Worm (Caenorhabditis elegans): ENCODE data around the gene ZK262.8.
A peak's percentile ranks its signal among the peaks of the same experiment; 100 is the strongest.
"Not testable (repeated sequence)": the region's sequence is repeated elsewhere in the genome, so short reads cannot be mapped to it uniquely, and the experiment has no call there.

The ZK262.8 gene

ce11 chrV:18426280-18426679 lies 11.9 kb upstream of the ZK262.8 start, which contains the start of gene srw-83:
srw-83 (plus strand) TSS chrV:18426580.
- TF ChIP-seq mcd-1 (GFP tag; IDR thresholded peaks at IDR 0.05) (no peak), lin-54 (GFP tag; optimal IDR thresholded peaks at IDR 0.05) (no peak), F49E8.2 (tag; optimal IDR thresholded peaks at IDR 0.05; ENCODE audit: insufficient read depth) (no peak)

- TF ChIP-seq ztf-25 (GFP tag; IDR thresholded peaks at IDR 0.05) (no peak), ztf-3 (GFP tag; optimal IDR thresholded peaks at IDR 0.05) (no peak), egrh-3 (GFP tag; IDR thresholded peaks at IDR 0.05) (peak; percentile 81), ama-1 (optimal IDR thresholded peaks at IDR 0.05) (no peak), ama-1 (GFP tag; optimal IDR thresholded peaks at IDR 0.05) (no peak), mcd-1 (GFP tag; IDR thresholded peaks at IDR 0.05) (0 out of 2 replicates have a peak, but pooled peaks have one; percentile 12)
Measured at ce11 chrV:18430826-18431225, 7.4 kb upstream of the ZK262.8 start.

ce11 chrV:18431450-18431849 lies 6.7 kb upstream of the ZK262.8 start, which contains the start of gene srw-82:
srw-82 (plus strand) TSS chrV:18431750.
- TF ChIP-seq efl-1 (GFP tag; optimal IDR thresholded peaks at IDR 0.05), result no peak

DNA sequence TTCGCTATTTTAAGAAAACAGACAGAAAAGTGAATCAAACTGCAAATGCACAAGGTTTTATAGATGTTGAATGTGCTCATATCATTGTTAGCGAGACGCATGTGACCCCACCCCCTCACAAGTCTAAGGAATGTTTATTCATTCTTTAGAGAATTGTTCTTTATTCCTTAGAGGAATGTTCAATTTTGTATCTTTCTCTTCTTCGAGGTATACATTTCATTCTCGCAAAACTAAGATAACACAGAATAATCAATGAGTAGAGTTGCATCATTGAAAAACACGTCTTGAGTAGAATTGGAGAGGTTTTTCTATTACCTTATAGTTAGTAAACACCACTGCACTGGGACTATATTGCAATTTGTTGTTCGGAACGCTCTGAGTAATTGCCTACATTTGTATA lies 3.2 kb upstream of the ZK262.8 start, which contains the start of gene ZK262.20:
TSS of gene ZK262.20 (minus strand) at position 101 of the 400 bp plus-strand sequence.
- TF ChIP-seq chd-7 (tag; optimal IDR thresholded peaks at IDR 0.05) (no peak), hlh-26 (GFP tag; conservative IDR thresholded peaks at IDR 0.05) (no peak), F55B11.4 (tag; optimal IDR thresholded peaks at IDR 0.05; ENCODE audit: borderline replicate concordance, insufficient read depth) (no peak), hmg-20 (GFP tag; IDR thresholded peaks at IDR 0.05) (no peak), fkh-3 (tag; optimal IDR thresholded peaks at IDR 0.05) (no peak), nhr-80 (tag; optimal IDR thresholded peaks at IDR 0.05) (no peak), ztf-3 (GFP tag; optimal IDR thresholded peaks at IDR 0.05) (no peak), lsy-27 (tag; optimal IDR thresholded peaks at IDR 0.05; ENCODE audit: borderline replicate concordance, insufficient read depth) (no peak), ZK185.1 (tag; optimal IDR thresholded peaks at IDR 0.05; ENCODE audit: poor library complexity, severe bottlenecking) (no peak), B0336.3 (GFP tag; IDR thresholded peaks at IDR 0.05) (no peak), F57A8.1 (GFP tag; optimal IDR thresholded peaks at IDR 0.05) (no peak), madf-8 (GFP tag; conservative IDR thresholded peaks at IDR 0.05) (no peak), Y53F4B.3 (GFP tag; IDR thresholded peaks at IDR 0.05) (no peak), lin-26 (GFP tag; IDR thresholded peaks at IDR 0.05) (no peak)

ce11 chrV:18439469-18439868 lies 1.3 kb downstream of the ZK262.8 start, which contains the start of gene ZK262.9:
ZK262.9 (plus strand) TSS chrV:18439769.
- not testable (repeated sequence) for TF ChIP-seq F57C9.4 (tag; optimal IDR thresholded peaks at IDR 0.05); ceh-100 (GFP tag; IDR thresholded peaks at IDR 0.05); sea-2 (GFP tag; IDR thresholded peaks at IDR 0.05)

DNA sequence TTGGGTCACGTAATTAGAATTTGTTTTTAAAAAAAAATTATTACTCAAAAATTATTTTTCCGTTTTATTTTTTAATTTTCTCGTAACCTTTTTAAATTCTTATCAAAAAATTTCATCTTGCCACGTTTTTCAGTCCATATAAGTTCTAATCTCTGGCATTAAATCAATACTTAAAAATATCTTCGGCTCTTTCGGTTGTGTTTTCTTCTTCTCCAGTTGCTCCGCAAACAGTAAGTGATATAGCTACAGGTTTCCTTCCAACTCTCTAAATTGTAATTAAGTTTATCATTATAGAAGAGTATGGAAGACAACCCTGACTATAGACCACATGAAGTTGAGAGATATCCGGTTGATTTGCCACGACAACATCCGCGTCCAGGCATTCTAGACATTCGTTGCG lies 5.9 kb downstream of the ZK262.8 start, which contains the start of gene ZK228.1:
TSS of gene ZK228.1 (plus strand) at position 301 of the 400 bp plus-strand sequence.
- TF ChIP-seq F49E8.2 (tag; optimal IDR thresholded peaks at IDR 0.05; ENCODE audit: insufficient read depth) (no peak), pha-4 (tag; optimal IDR thresholded peaks at IDR 0.05) (no peak), aptf-3 (GFP tag; IDR thresholded peaks at IDR 0.05) (no peak), dox-1 (GFP tag; IDR thresholded peaks at IDR 0.05) (no peak), ceh-58 (GFP tag; IDR thresholded peaks at IDR 0.05) (no peak), F10E7.11 (tag; optimal IDR thresholded peaks at IDR 0.05) (no peak), nhr-120 (GFP tag; IDR thresholded peaks at IDR 0.05) (no peak), egl-44 (GFP tag; IDR thresholded peaks at IDR 0.05) (no peak), ztf-28 (GFP tag; IDR thresholded peaks at IDR 0.05) (no peak), hmg-1.2 (GFP tag; IDR thresholded peaks at IDR 0.05) (no peak), sea-2 (GFP tag; IDR thresholded peaks at IDR 0.05) (no peak), rpc-1 (optimal IDR thresholded peaks at IDR 0.05) (no peak), rpc-1 (tag; optimal IDR thresholded peaks at IDR 0.05) (no peak), aptf-2 (GFP tag; conservative IDR thresholded peaks at IDR 0.05) (no peak), tlf-1 (GFP tag; optimal IDR thresholded peaks at IDR 0.05) (no peak), mes-4 (tag; optimal IDR thresholded peaks at IDR 0.05) (no peak)

Data from whole organism, young adult.